Worm (Caenorhabditis elegans) whole organism, midembryonic: ENCODE measurements around the gene Y57G11C.20.

Source experiments
- T22C8.4 ChIP-seq: fragments of 200-800 bp; sonication (Bioruptor generic); IDR thresholded peaks from 2 replicates; pipeline ENCODE4 v1.3.6; 2022; ENCODE audit warnings: missing genetic modification characterization, missing compliant biosample characterization
- cog-1 ChIP-seq: sonication (generic microtip); optimal IDR thresholded peaks from 2 replicates; lab custom pipeline; 2016; ENCODE audit warnings: missing genetic modification characterization, missing compliant biosample characterization
- flt-1 ChIP-seq: fragments of 200-800 bp; sonication (Bioruptor generic); IDR thresholded peaks from 2 replicates; pipeline ENCODE4 v1.3.6; 2022; ENCODE audit warnings: missing genetic modification characterization, missing compliant biosample characterization
- klf-2 ChIP-seq: fragments of 200-800 bp; sonication (Bioruptor generic); conservative IDR thresholded peaks from 2 replicates; pipeline ENCODE4 v1.3.6; 2022; ENCODE audit warnings: missing genetic modification reagents, missing genetic modification characterization, missing compliant biosample characterization
- med-1 ChIP-seq: sonication (generic microtip); optimal IDR thresholded peaks from 2 replicates; lab custom pipeline; 2017; ENCODE audit warnings: missing genetic modification characterization, mild to moderate bottlenecking, missing compliant biosample characterization, antibody characterized with exemption, missing genetic modification reagents; ENCODE audit not compliant: insufficient read depth
- ref-1 ChIP-seq: fragments of 200-800 bp; sonication (Bioruptor generic); conservative IDR thresholded peaks from 2 replicates; pipeline ENCODE4 v1.3.6; 2022; ENCODE audit warnings: missing genetic modification reagents, missing genetic modification characterization, missing compliant biosample characterization
- tab-1 ChIP-seq: fragments of 200-800 bp; sonication (Bioruptor generic); IDR thresholded peaks from 2 replicates; pipeline ENCODE4 v1.3.6; 2022; ENCODE audit warnings: missing genetic modification characterization, missing compliant biosample characterization
- ztf-23 ChIP-seq: fragments of 200-800 bp; sonication (Bioruptor generic); IDR thresholded peaks from 2 replicates; pipeline ENCODE4 v1.3.6; 2022; ENCODE audit warnings: missing genetic modification reagents, missing genetic modification characterization, missing compliant biosample characterization
- ztf-29 ChIP-seq: fragments of 200-800 bp; sonication (Bioruptor generic); IDR thresholded peaks from 2 replicates; pipeline ENCODE4 v1.3.6; 2022; ENCODE audit warnings: missing genetic modification reagents, missing genetic modification characterization, missing compliant biosample characterization

The Y57G11C.20 gene

ce11 chrIV:14853703-14854102 lies 10.5 kb downstream of the Y57G11C.20 start, which contains the start of gene Y57G11C.52:
Gene Y57G11C.52, plus strand, starts transcription at chrIV:14854003.
- no peak for TF ChIP-seq ztf-23 (GFP tag; lab: Robert Waterston, UW)
- TF ChIP-seq ref-1 (GFP tag; lab: Robert Waterston, UW): no peak
- TF ChIP-seq med-1 (GFP tag; lab: Kevin White, UChicago): no peak
- no peak for TF ChIP-seq ztf-29 (GFP tag; lab: Robert Waterston, UW)
- no peak for TF ChIP-seq tab-1 (GFP tag; lab: Robert Waterston, UW)
- TF ChIP-seq klf-2 (GFP tag; lab: Robert Waterston, UW): no peak
- no peak for TF ChIP-seq cog-1 (tag; lab: Kevin White, UChicago)
- TF ChIP-seq flt-1 (GFP tag; lab: Robert Waterston, UW): no peak

ce11 chrIV:14861691-14862090 lies 18.5 kb downstream of the Y57G11C.20 start, which contains the start of gene Y57G11C.23:
Gene Y57G11C.23, minus strand, starts transcription at chrIV:14861791.
- TF ChIP-seq flt-1 (GFP tag; lab: Robert Waterston, UW): no peak
- TF ChIP-seq ztf-29 (GFP tag; lab: Robert Waterston, UW): no peak
- TF ChIP-seq tab-1 (GFP tag; lab: Robert Waterston, UW): no peak
- TF ChIP-seq klf-2 (GFP tag; lab: Robert Waterston, UW): no peak
- TF ChIP-seq cog-1 (tag; lab: Kevin White, UChicago): no peak
- TF ChIP-seq ref-1 (GFP tag; lab: Robert Waterston, UW): no peak
- TF ChIP-seq med-1 (GFP tag; lab: Kevin White, UChicago): no peak
- no peak for TF ChIP-seq ztf-23 (GFP tag; lab: Robert Waterston, UW)
- TF ChIP-seq T22C8.4 (GFP tag; lab: Robert Waterston, UW): no peak

ce11 chrIV:14862147-14862546 lies 19.0 kb downstream of the Y57G11C.20 start, which contains the start of gene Y57G11C.38:
Gene Y57G11C.38, plus strand, starts transcription at chrIV:14862447.
- TF ChIP-seq tab-1 (GFP tag; lab: Robert Waterston, UW): no peak
- no peak for TF ChIP-seq ztf-23 (GFP tag; lab: Robert Waterston, UW)
- no peak for TF ChIP-seq T22C8.4 (GFP tag; lab: Robert Waterston, UW)
- TF ChIP-seq cog-1 (tag; lab: Kevin White, UChicago): no peak
- no peak for TF ChIP-seq flt-1 (GFP tag; lab: Robert Waterston, UW)
- TF ChIP-seq klf-2 (GFP tag; lab: Robert Waterston, UW): no peak
- TF ChIP-seq ref-1 (GFP tag; lab: Robert Waterston, UW): no peak
- TF ChIP-seq ztf-29 (GFP tag; lab: Robert Waterston, UW): no peak

- TF ChIP-seq flt-1 (GFP tag; lab: Robert Waterston, UW) (no peak), klf-2 (GFP tag; lab: Robert Waterston, UW) (no peak), med-1 (GFP tag; lab: Kevin White, UChicago) (no peak), tab-1 (GFP tag; lab: Robert Waterston, UW) (no peak), ref-1 (GFP tag; lab: Robert Waterston, UW) (no peak), ztf-23 (GFP tag; lab: Robert Waterston, UW) (no peak), cog-1 (tag; lab: Kevin White, UChicago) (no peak), ztf-29 (GFP tag; lab: Robert Waterston, UW) (no peak), T22C8.4 (GFP tag; lab: Robert Waterston, UW) (no peak)
Measured at ce11 chrIV:14863772-14864171, 20.6 kb downstream of the Y57G11C.20 start.

- TF ChIP-seq med-1 (GFP tag; lab: Kevin White, UChicago) (no peak), klf-2 (GFP tag; lab: Robert Waterston, UW) (no peak), tab-1 (GFP tag; lab: Robert Waterston, UW) (no peak), ztf-23 (GFP tag; lab: Robert Waterston, UW) (no peak), cog-1 (tag; lab: Kevin White, UChicago) (no peak), ztf-29 (GFP tag; lab: Robert Waterston, UW) (no peak), T22C8.4 (GFP tag; lab: Robert Waterston, UW) (no peak), ref-1 (GFP tag; lab: Robert Waterston, UW) (no peak), flt-1 (GFP tag; lab: Robert Waterston, UW) (no peak)
Measured at ce11 chrIV:14864529-14864928, 21.4 kb downstream of the Y57G11C.20 start.

- TF ChIP-seq ztf-29 (GFP tag; lab: Robert Waterston, UW): no peak
- no peak for TF ChIP-seq ztf-23 (GFP tag; lab: Robert Waterston, UW)
- TF ChIP-seq cog-1 (tag; lab: Kevin White, UChicago): no peak
- TF ChIP-seq T22C8.4 (GFP tag; lab: Robert Waterston, UW): no peak
- TF ChIP-seq klf-2 (GFP tag; lab: Robert Waterston, UW): no peak
Measured at ce11 chrIV:14868560-14868959, 25.4 kb downstream of the Y57G11C.20 start.

ce11 chrIV:14869844-14870433 lies 26.8 kb downstream of the Y57G11C.20 start:
- TF ChIP-seq klf-2 (GFP tag; lab: Robert Waterston, UW) (no peak), flt-1 (GFP tag; lab: Robert Waterston, UW) (peak; percentile 20; the same call in 1 of the 2 replicates), ztf-23 (GFP tag; lab: Robert Waterston, UW) (no peak), cog-1 (tag; lab: Kevin White, UChicago) (no peak)

ce11 chrIV:14872320-14872719 lies 29.2 kb downstream of the Y57G11C.20 start:
- TF ChIP-seq ref-1 (GFP tag; lab: Robert Waterston, UW): no peak
- TF ChIP-seq tab-1 (GFP tag; lab: Robert Waterston, UW): 0 out of 2 replicates have a peak, but pooled peaks have one; percentile 23
- TF ChIP-seq T22C8.4 (GFP tag; lab: Robert Waterston, UW): no peak
- peak; percentile 16 for TF ChIP-seq cog-1 (tag; lab: Kevin White, UChicago)
- TF ChIP-seq ztf-23 (GFP tag; lab: Robert Waterston, UW): 0 out of 2 replicates have a peak, but pooled peaks have one; percentile 24

- TF ChIP-seq ztf-23 (GFP tag; lab: Robert Waterston, UW): no peak
- TF ChIP-seq ztf-29 (GFP tag; lab: Robert Waterston, UW): no peak
- peak; percentile 40 for TF ChIP-seq cog-1 (tag; lab: Kevin White, UChicago)
Measured at ce11 chrIV:14874926-14875570, 31.9 kb downstream of the Y57G11C.20 start.
